Worm (Caenorhabditis elegans): Measurements from ENCODE around the gene C09E8.6.

DNA sequence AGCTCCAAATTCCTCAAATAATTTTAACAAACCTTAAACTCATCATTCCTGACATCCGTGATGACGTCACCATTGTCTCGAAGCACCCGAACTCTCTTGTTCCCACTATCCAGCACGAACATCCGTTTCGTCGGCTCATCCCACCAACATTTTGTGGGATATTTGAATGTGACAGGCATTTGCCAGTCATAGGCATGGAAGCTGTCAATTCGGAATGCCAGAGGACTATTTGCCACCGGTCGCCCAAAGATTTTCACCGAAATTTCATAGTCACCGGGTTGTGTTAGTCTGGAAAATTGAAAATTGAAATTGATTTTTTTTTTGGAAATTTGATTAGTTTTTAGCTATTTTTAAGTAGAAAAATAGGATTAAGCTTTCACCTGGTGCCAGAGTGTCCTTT, 40.4 kb downstream of the C09E8.6 start:
- TF ChIP-seq sptf-1 (tag; optimal IDR thresholded peaks at IDR 0.05): no peak
- no peak for TF ChIP-seq nhr-28 (tag; optimal IDR thresholded peaks at IDR 0.05)
- no peak for TF ChIP-seq lsy-2 (tag; optimal IDR thresholded peaks at IDR 0.05)
- TF ChIP-seq nhr-237 (tag; optimal IDR thresholded peaks at IDR 0.05): no peak
- no peak for TF ChIP-seq unc-39 (tag; optimal IDR thresholded peaks at IDR 0.05)
- no peak for TF ChIP-seq elt-3 (tag; optimal IDR thresholded peaks at IDR 0.05)
- no peak for TF ChIP-seq elt-1 (tag; optimal IDR thresholded peaks at IDR 0.05; ENCODE audit: borderline replicate concordance, insufficient read depth)
